Worm (Caenorhabditis elegans): ENCODE results near the gene C46G7.1.

ce11 chrIV:6060912-6061311, 43.1 kb downstream of the C46G7.1 start:
- no peak for TF ChIP-seq mdl-1 (tag; optimal IDR thresholded peaks at IDR 0.05)
- no peak for TF ChIP-seq egl-27 (tag; optimal IDR thresholded peaks at IDR 0.05)
- no peak for TF ChIP-seq skn-1 (tag; optimal IDR thresholded peaks at IDR 0.05)
- TF ChIP-seq unc-62 (GFP tag; optimal IDR thresholded peaks at IDR 0.05) = no peak
- TF ChIP-seq nhr-19 (GFP tag; conservative IDR thresholded peaks at IDR 0.05) = no peak
- peak in 1 of 2 experiments; percentile 33 for TF ChIP-seq lsy-2 (tag; optimal IDR thresholded peaks at IDR 0.05)
- TF ChIP-seq elt-3 (tag; optimal IDR thresholded peaks at IDR 0.05) = no peak
- no peak for TF ChIP-seq ama-1 (optimal IDR thresholded peaks at IDR 0.05)
- no peak for TF ChIP-seq lin-39 (tag; optimal IDR thresholded peaks at IDR 0.05)

All from whole organism, L1 larva.